Fruit fly (Drosophila melanogaster): ENCODE data around the gene Hakai.

DNA sequence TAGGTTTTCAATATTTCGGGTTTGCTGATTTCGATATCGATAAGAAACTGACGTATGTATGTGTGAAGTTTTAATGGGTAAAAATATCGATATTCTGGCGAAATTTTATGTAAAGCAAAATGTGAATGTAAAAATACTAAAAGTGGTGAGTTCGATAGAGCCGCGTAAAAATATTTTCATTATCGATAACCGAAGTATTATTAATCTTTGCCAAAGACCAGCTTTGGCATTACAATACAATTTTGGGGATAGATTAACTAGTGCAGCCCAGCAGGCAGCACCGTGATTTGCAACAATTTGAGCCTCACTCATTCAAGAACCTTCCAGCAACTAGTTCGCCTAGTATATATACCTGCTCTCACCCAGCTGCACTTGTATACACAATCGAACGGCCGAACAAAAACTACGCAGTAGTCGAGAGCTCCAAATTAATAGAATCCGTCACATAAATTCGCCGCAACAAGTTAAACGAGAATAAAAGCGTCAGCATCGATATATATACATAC lies 40.0 kb downstream of the Hakai start:
- TF ChIP-seq dan (GFP tag; IDR thresholded peaks at IDR 0.05) = no peak
- TF ChIP-seq CG6272 (GFP tag; IDR thresholded peaks at IDR 0.05) = no peak
- TF ChIP-seq CG10654 (GFP tag; optimal IDR thresholded peaks at IDR 0.05) = no peak
- TF ChIP-seq CG15011 (GFP tag; optimal IDR thresholded peaks at IDR 0.05) = no peak
- peak; percentile 66; the same call in 2 of the 4 replicates for TF ChIP-seq chinmo (GFP tag; IDR thresholded peaks at IDR 0.05; ENCODE audit: partially characterized antibody)
- TF ChIP-seq Bgb (GFP tag; IDR thresholded peaks at IDR 0.05; ENCODE audit: partially characterized antibody) = peak; percentile 93
- TF ChIP-seq gro (GFP tag; optimal IDR thresholded peaks at IDR 0.05) = no peak
- peak; percentile 72 for TF ChIP-seq cg (GFP tag; optimal IDR thresholded peaks at IDR 0.05)
- no peak for TF ChIP-seq sqz (GFP tag; optimal IDR thresholded peaks at IDR 0.05)
- TF ChIP-seq ken (GFP tag; IDR thresholded peaks at IDR 0.05) = no peak

All from whole organism, embryonic.